Worm (Caenorhabditis elegans) whole organism, L1 larva: ENCODE measurements around the gene B0294.3.

Experiments used
- C04F5.9 ChIP-seq: sonication (generic microtip); optimal IDR thresholded peaks from 2 replicates; lab custom pipeline; 2016; ENCODE audit warnings: missing genetic modification characterization, missing compliant biosample characterization
- C16A3.4 ChIP-seq: fragments of 150-350 bp; optimal IDR thresholded peaks from 2 replicates; lab custom pipeline; 2014; ENCODE audit warnings: missing biosample characterization, missing genetic modification characterization
- C34B4.2 ChIP-seq: sonication (generic microtip); optimal IDR thresholded peaks from 2 replicates; lab custom pipeline; 2017; ENCODE audit warnings: mild to moderate bottlenecking, missing genetic modification characterization, missing compliant biosample characterization
- Y116A8C.19 ChIP-seq: sonication (generic microtip); optimal IDR thresholded peaks from 2 replicates; lab custom pipeline; 2016; ENCODE audit warnings: missing compliant biosample characterization, missing genetic modification characterization, borderline replicate concordance
- alr-1 ChIP-seq: fragments of 200-800 bp; sonication (Bioruptor generic); optimal IDR thresholded peaks from 2 replicates; lab custom pipeline; 2018; ENCODE audit warnings: borderline replicate concordance, mild to moderate bottlenecking, missing genetic modification characterization, missing compliant biosample characterization
- ama-1 ChIP-seq: fragments of 150-350 bp; optimal IDR thresholded peaks from 2 replicates; lab custom pipeline; 2014
- ceh-63 ChIP-seq: fragments of 200-800 bp; sonication (Bioruptor generic); optimal IDR thresholded peaks from 2 replicates; lab custom pipeline; 2018; ENCODE audit warnings: mild to moderate bottlenecking, missing genetic modification characterization, missing compliant biosample characterization
- ceh-88 ChIP-seq: fragments of 200-800 bp; sonication (Bioruptor generic); IDR thresholded peaks from 2 replicates; pipeline ENCODE4 v1.3.6; 2022; ENCODE audit warnings: missing genetic modification characterization, missing compliant biosample characterization
- ces-1 ChIP-seq: fragments of 150-350 bp; optimal IDR thresholded peaks from 2 replicates; lab custom pipeline; 2014; ENCODE audit warnings: missing biosample characterization, missing genetic modification reagents, missing genetic modification characterization
- dsc-1 ChIP-seq: sonication (generic microtip); optimal IDR thresholded peaks from 2 replicates; lab custom pipeline; 2016; ENCODE audit warnings: mild to moderate bottlenecking, missing genetic modification characterization, missing compliant biosample characterization
- efl-1 ChIP-seq, 4 experiments: fragments of 150-350 bp; optimal IDR thresholded peaks in 3 of 4; peaks in 1 of 4; 1 replicate in 1 of 4; 2 replicates in 3 of 4; lab custom pipeline; 2014; ENCODE audit warnings: missing biosample characterization in 2 of 4, missing genetic modification characterization in 2 of 4, missing genetic modification reagents in 2 of 4
- egl-13 ChIP-seq: sonication (generic microtip); optimal IDR thresholded peaks from 2 replicates; lab custom pipeline; 2016; ENCODE audit warnings: missing genotype, missing genetic modification reagents, missing genetic modification characterization, missing compliant biosample characterization
- egl-27 ChIP-seq, 2 experiments: fragments of 150-350 bp in 1 of 2; sonication (generic microtip); optimal IDR thresholded peaks; 3 replicates each; lab custom pipeline; 2017 to 2018; ENCODE audit warnings: missing biosample characterization in 2 of 2, missing genetic modification characterization in 2 of 2, missing genetic modification reagents in 2 of 2
- ets-5 ChIP-seq: fragments of 200-800 bp; sonication (Bioruptor generic); IDR thresholded peaks from 2 replicates; pipeline ENCODE4 v1.3.6; 2022; ENCODE audit warnings: missing genetic modification characterization, missing compliant biosample characterization
- fkh-10 ChIP-seq: sonication (generic microtip); optimal IDR thresholded peaks from 2 replicates; lab custom pipeline; 2017; ENCODE audit warnings: missing biosample characterization, missing genetic modification reagents, missing genetic modification characterization
- fkh-4 ChIP-seq: sonication (generic microtip); optimal IDR thresholded peaks from 2 replicates; lab custom pipeline; 2016; ENCODE audit warnings: missing compliant biosample characterization, missing genetic modification characterization, borderline replicate concordance
- fos-1 ChIP-seq: fragments of 150-350 bp; optimal IDR thresholded peaks from 2 replicates; lab custom pipeline; 2014; ENCODE audit warnings: missing biosample characterization, missing genetic modification characterization
- hlh-17 ChIP-seq: fragments of 200-800 bp; sonication (Bioruptor generic); optimal IDR thresholded peaks from 2 replicates; lab custom pipeline; 2018; ENCODE audit warnings: missing genetic modification characterization, mild to moderate bottlenecking, missing compliant biosample characterization, moderate library complexity, borderline replicate concordance
- hpl-2 ChIP-seq: fragments of 150-350 bp; optimal IDR thresholded peaks from 2 replicates; lab custom pipeline; 2014; ENCODE audit warnings: missing biosample characterization, missing genetic modification reagents, missing genetic modification characterization
- jun-1 ChIP-seq: fragments of 150-350 bp; optimal IDR thresholded peaks from 2 replicates; lab custom pipeline; 2014; ENCODE audit warnings: missing biosample characterization, missing genetic modification reagents, missing genetic modification characterization
- lin-13 ChIP-seq: fragments of 150-350 bp; optimal IDR thresholded peaks from 2 replicates; lab custom pipeline; 2014; ENCODE audit warnings: missing biosample characterization, missing genetic modification reagents, missing genetic modification characterization
- lin-14 ChIP-seq: fragments of 200-800 bp; sonication (Bioruptor generic); optimal IDR thresholded peaks from 2 replicates; lab custom pipeline; 2018; ENCODE audit warnings: mild to moderate bottlenecking, missing genetic modification characterization, moderate library complexity, missing compliant biosample characterization
- lin-35 ChIP-seq, 2 experiments: fragments of 150-350 bp; optimal IDR thresholded peaks; 2 replicates each; lab custom pipeline; 2014; ENCODE audit warnings: missing biosample characterization in 2 of 2, missing genetic modification characterization in 2 of 2, missing genetic modification reagents in 2 of 2
- lin-39 ChIP-seq: fragments of 150-350 bp; optimal IDR thresholded peaks from 2 replicates; lab custom pipeline; 2014; ENCODE audit warnings: missing biosample characterization, missing genetic modification reagents, missing genetic modification characterization
- lir-3 ChIP-seq: sonication (generic microtip); optimal IDR thresholded peaks from 2 replicates; lab custom pipeline; 2016; ENCODE audit warnings: mild to moderate bottlenecking, missing genetic modification characterization, moderate library complexity, missing compliant biosample characterization; ENCODE audit not compliant: poor library complexity
- lsy-2 ChIP-seq, 2 experiments: fragments of 150-350 bp; optimal IDR thresholded peaks; 2 replicates each; lab custom pipeline; 2014; ENCODE audit warnings: missing biosample characterization in 2 of 2, missing genetic modification characterization in 2 of 2
- mab-9 ChIP-seq: fragments of 200-800 bp; sonication (Bioruptor generic); IDR thresholded peaks from 2 replicates; pipeline ENCODE4 v1.3.6; 2022; ENCODE audit warnings: missing genetic modification reagents, missing genetic modification characterization, missing compliant biosample characterization
- mdl-1 ChIP-seq, 2 experiments: fragments of 150-350 bp; optimal IDR thresholded peaks; 2 replicates each; lab custom pipeline; 2014 to 2017; ENCODE audit warnings: missing biosample characterization in 2 of 2, missing genetic modification characterization in 2 of 2, inconsistent platforms in 1 of 2
- mef-2 ChIP-seq: fragments of 150-350 bp; optimal IDR thresholded peaks from 2 replicates; lab custom pipeline; 2014; ENCODE audit warnings: missing biosample characterization, missing genetic modification characterization
- mep-1 ChIP-seq: fragments of 150-350 bp; optimal IDR thresholded peaks from 2 replicates; lab custom pipeline; 2014; ENCODE audit warnings: missing biosample characterization, missing genetic modification characterization
- nhr-12 ChIP-seq: sonication (generic microtip); optimal IDR thresholded peaks from 2 replicates; lab custom pipeline; 2017; ENCODE audit warnings: missing biosample characterization, missing genetic modification characterization
- nhr-19 ChIP-seq: fragments of 200-800 bp; sonication (Bioruptor generic); conservative IDR thresholded peaks from 2 replicates; pipeline ENCODE4 v1.3.6; 2022; ENCODE audit warnings: missing genetic modification characterization, missing compliant biosample characterization
- nhr-20 ChIP-seq: sonication (generic microtip); optimal IDR thresholded peaks from 2 replicates; lab custom pipeline; 2016; ENCODE audit warnings: mild to moderate bottlenecking, missing genetic modification characterization, missing compliant biosample characterization
- nhr-237 ChIP-seq: fragments of 150-350 bp; optimal IDR thresholded peaks from 2 replicates; lab custom pipeline; 2014; ENCODE audit warnings: missing biosample characterization, missing genetic modification characterization
- nhr-76 ChIP-seq: sonication (generic microtip); optimal IDR thresholded peaks from 2 replicates; lab custom pipeline; 2017; ENCODE audit warnings: missing biosample characterization, missing genetic modification characterization
- nhr-77 ChIP-seq: fragments of 150-350 bp; optimal IDR thresholded peaks from 2 replicates; lab custom pipeline; 2014; ENCODE audit warnings: missing biosample characterization, missing genetic modification characterization
- nhr-84 ChIP-seq: sonication (generic microtip); optimal IDR thresholded peaks from 2 replicates; lab custom pipeline; 2017; ENCODE audit warnings: missing biosample characterization, missing genetic modification characterization
- pag-3 ChIP-seq: sonication (generic microtip); optimal IDR thresholded peaks from 2 replicates; lab custom pipeline; 2017; ENCODE audit warnings: missing genetic modification characterization, mild to moderate bottlenecking, missing compliant biosample characterization, antibody characterized with exemption, borderline replicate concordance; ENCODE audit not compliant: insufficient read depth
- pqm-1 ChIP-seq: sonication (generic microtip); optimal IDR thresholded peaks from 3 replicates; lab custom pipeline; 2017; ENCODE audit warnings: missing biosample characterization, missing genetic modification characterization
- skn-1 ChIP-seq: fragments of 150-350 bp; optimal IDR thresholded peaks from 2 replicates; lab custom pipeline; 2014; ENCODE audit warnings: missing biosample characterization, missing genetic modification characterization
- sox-4 ChIP-seq: sonication (generic microtip); optimal IDR thresholded peaks from 2 replicates; lab custom pipeline; 2016; ENCODE audit warnings: missing genetic modification characterization, missing compliant biosample characterization
- sup-37 ChIP-seq: fragments of 200-800 bp; sonication (Bioruptor generic); optimal IDR thresholded peaks from 2 replicates; lab custom pipeline; 2018; ENCODE audit warnings: mild to moderate bottlenecking, missing genetic modification characterization, missing compliant biosample characterization
- swsn-7 ChIP-seq: sonication (generic microtip); optimal IDR thresholded peaks from 2 replicates; lab custom pipeline; 2016; ENCODE audit warnings: missing genetic modification characterization, missing compliant biosample characterization
- tlp-1 ChIP-seq: fragments of 150-350 bp; optimal IDR thresholded peaks from 2 replicates; lab custom pipeline; 2014; ENCODE audit warnings: missing biosample characterization, missing genetic modification characterization
- unc-130 ChIP-seq: fragments of 150-350 bp; optimal IDR thresholded peaks from 2 replicates; lab custom pipeline; 2017; ENCODE audit warnings: missing biosample characterization, missing genetic modification characterization, inconsistent platforms
- unc-62 ChIP-seq: fragments of 150-350 bp; optimal IDR thresholded peaks from 2 replicates; lab custom pipeline; 2014; ENCODE audit warnings: missing biosample characterization, missing genetic modification reagents, missing genetic modification characterization
- unc-86 ChIP-seq: sonication (generic microtip); optimal IDR thresholded peaks from 2 replicates; lab custom pipeline; 2016; ENCODE audit warnings: missing genetic modification characterization, missing compliant biosample characterization
- vab-15 ChIP-seq: sonication (generic microtip); optimal IDR thresholded peaks from 2 replicates; lab custom pipeline; 2017; ENCODE audit warnings: missing genotype, mild to moderate bottlenecking, missing genetic modification characterization, missing compliant biosample characterization
- xbp-1 ChIP-seq: sonication (generic microtip); optimal IDR thresholded peaks from 2 replicates; lab custom pipeline; 2016; ENCODE audit warnings: missing genetic modification characterization, missing compliant biosample characterization
- zag-1 ChIP-seq: fragments of 150-350 bp; optimal IDR thresholded peaks from 2 replicates; lab custom pipeline; 2014; ENCODE audit warnings: missing biosample characterization, missing genetic modification characterization
- zip-4 ChIP-seq: fragments of 200-800 bp; sonication (Bioruptor generic); optimal IDR thresholded peaks from 2 replicates; lab custom pipeline; 2018; ENCODE audit warnings: mild to moderate bottlenecking, missing genetic modification characterization, moderate library complexity, missing compliant biosample characterization
- ztf-11 ChIP-seq, 2 experiments: sonication (generic microtip); optimal IDR thresholded peaks; 2 replicates each; lab custom pipeline; 2016 to 2017; ENCODE audit warnings: missing genetic modification characterization in 2 of 2, missing biosample characterization in 1 of 2, missing compliant biosample characterization in 1 of 2
- ztf-4 ChIP-seq: fragments of 150-350 bp; optimal IDR thresholded peaks from 2 replicates; lab custom pipeline; 2014; ENCODE audit warnings: missing biosample characterization, missing genetic modification characterization

Gene B0294.3

ce11 chrX:1909353-1909752 is 17.4 kb downstream of the B0294.3 start (continued):
- TF ChIP-seq pqm-1 (no peak), C34B4.2 (tag; lab: Kevin White, UChicago) (no peak), tlp-1 (tag; lab: Kevin White, UChicago) (no peak), nhr-76 (tag; lab: Kevin White, UChicago) (peak; percentile 12), fkh-4 (tag; lab: Kevin White, UChicago) (peak; percentile 8), swsn-7 (peak; percentile 74), nhr-20 (tag; lab: Kevin White, UChicago) (peak; percentile 78), unc-130 (tag; lab: Kevin White, UChicago) (no peak), ceh-63 (no peak), hpl-2 (peak; percentile 66), mef-2 (tag; lab: Kevin White, UChicago) (no peak), alr-1 (no peak), nhr-19 (GFP tag; lab: Robert Waterston, UW) (peak; percentile 90), zag-1 (tag; lab: Kevin White, UChicago) (no peak), egl-27 (tag; optimal IDR thresholded peaks at IDR 0.05; lab: Kevin White, UChicago) (no peak), lir-3 (no peak), hlh-17 (GFP tag; lab: Kevin White, UChicago) (no peak), ceh-88 (peak; percentile 78), xbp-1 (tag; lab: Kevin White, UChicago) (peak; percentile 68), ztf-4 (peak; percentile 4), egl-13 (tag; lab: Kevin White, UChicago) (peak; percentile 66), nhr-77 (tag; lab: Kevin White, UChicago) (peak; percentile 72), efl-1 (optimal IDR thresholded peaks at IDR 0.05; lab: Kevin White, UChicago) (peak; percentile 57 to 63), efl-1 (GFP tag; optimal IDR thresholded peaks at IDR 0.05 in 1 of 2; lab: Kevin White, UChicago) (peak in 1 of 2 experiments; percentile 96), ets-5 (no peak), C04F5.9 (tag; lab: Kevin White, UChicago) (peak; percentile 23), nhr-12 (no peak), lin-13 (GFP tag; lab: Kevin White, UChicago) (peak; percentile 2), C16A3.4 (tag; lab: Kevin White, UChicago) (peak; percentile 75), mab-9 (GFP tag; lab: Robert Waterston, UW) (peak; percentile 86), jun-1 (peak; percentile 90), pag-3 (tag; lab: Kevin White, UChicago) (peak; percentile 28), skn-1 (tag; lab: Kevin White, UChicago) (peak; percentile 97), nhr-84 (tag; lab: Kevin White, UChicago) (no peak), fkh-10 (GFP tag; lab: Kevin White, UChicago) (peak; percentile 85), lin-35 (GFP tag; optimal IDR thresholded peaks at IDR 0.05; lab: Kevin White, UChicago) (peak; percentile 35 to 68), ztf-11 (tag; optimal IDR thresholded peaks at IDR 0.05; lab: Kevin White, UChicago) (peak in 1 of 2 experiments; percentile 62), ces-1 (no peak), ama-1 (lab: Kevin White, UChicago) (no peak), lin-14 (GFP tag; lab: Kevin White, UChicago) (peak; percentile 75), unc-86 (tag; lab: Kevin White, UChicago) (peak; percentile 76), dsc-1 (tag; lab: Kevin White, UChicago) (peak; percentile 97), fos-1 (tag; lab: Kevin White, UChicago) (peak; percentile 29), sox-4 (tag; lab: Kevin White, UChicago) (peak; percentile 86), sup-37 (peak; percentile 44), lin-39 (tag; lab: Kevin White, UChicago) (peak; percentile 59), zip-4 (GFP tag; lab: Kevin White, UChicago) (peak; percentile 72), mdl-1 (tag; optimal IDR thresholded peaks at IDR 0.05; lab: Kevin White, UChicago) (peak in 1 of 2 experiments; percentile 30), Y116A8C.19 (tag; lab: Kevin White, UChicago) (no peak), lsy-2 (tag; optimal IDR thresholded peaks at IDR 0.05; lab: Kevin White, UChicago) (peak; percentile 38 to 67), unc-62 (GFP tag; lab: Kevin White, UChicago) (no peak), vab-15 (tag; lab: Kevin White, UChicago) (no peak), mep-1 (tag; lab: Kevin White, UChicago) (peak; percentile 54), nhr-237 (no peak)
